Worm (Caenorhabditis elegans) whole organism, L4 larva: ENCODE results near the gene F33H1.4.

Experiments
- R02D3.7 ChIP-seq: fragments of 150-350 bp; sonication (generic microtip); optimal IDR thresholded peaks from 3 replicates; lab custom pipeline; 2014; ENCODE audit warnings: missing biosample characterization, missing genetic modification characterization
- Y75B8A.6 ChIP-seq: fragments of 200-800 bp; sonication (Bioruptor generic); IDR thresholded peaks from 2 replicates; pipeline ENCODE4 v1.3.6; 2022; ENCODE audit warnings: missing genetic modification reagents, missing genetic modification characterization, missing compliant biosample characterization

ce11 chrII:10144092-10144491 lies 30.4 kb upstream of the F33H1.4 start, which contains the start of gene F27E5.3:
- no peak for TF ChIP-seq R02D3.7 (tag; lab: Kevin White, UChicago)
- no peak for TF ChIP-seq Y75B8A.6
